Fruit fly (Drosophila melanogaster) whole organism, embryonic: ENCODE measurements around the gene MICU3.

Experiments used
- B-H2 ChIP-seq: fragments of 200-800 bp; sonication (Bioruptor generic); optimal IDR thresholded peaks from 2 replicates; lab custom pipeline; 2018; ENCODE audit warnings: missing biosample characterization, mild to moderate bottlenecking, missing genetic modification characterization
- Blimp-1 ChIP-seq: fragments of 200-800 bp; sonication (Bioruptor generic); optimal IDR thresholded peaks from 3 replicates; lab custom pipeline; 2018; ENCODE audit warnings: missing biosample characterization, missing genetic modification characterization, mild to moderate bottlenecking, moderate library complexity, missing genetic modification reagents
- CG10147 ChIP-seq: fragments of 200-800 bp; sonication (Bioruptor generic); optimal IDR thresholded peaks from 2 replicates; lab custom pipeline; 2019; ENCODE audit warnings: missing biosample characterization, mild to moderate bottlenecking, missing genetic modification characterization, moderate library complexity
- CG10321 ChIP-seq: fragments of 200-800 bp; sonication (Bioruptor generic); IDR thresholded peaks from 2 replicates; pipeline ENCODE4 v1.3.6; 2022; ENCODE audit warnings: missing biosample characterization, missing genetic modification characterization
- CG10979 ChIP-seq: fragments of 200-800 bp; sonication (Bioruptor generic); optimal IDR thresholded peaks from 2 replicates; lab custom pipeline; 2018; ENCODE audit warnings: missing biosample characterization, mild to moderate bottlenecking, missing genetic modification characterization, moderate library complexity
- CG12071 ChIP-seq: fragments of 200-800 bp; sonication (Bioruptor generic); optimal IDR thresholded peaks from 3 replicates; lab custom pipeline; 2018; ENCODE audit warnings: missing biosample characterization, mild to moderate bottlenecking, missing genetic modification characterization
- CG12155 ChIP-seq: fragments of 200-800 bp; sonication (Bioruptor generic); optimal IDR thresholded peaks from 3 replicates; lab custom pipeline; 2016; ENCODE audit warnings: missing biosample characterization, missing genetic modification characterization
- CG14050 ChIP-seq: fragments of 200-800 bp; sonication (Bioruptor generic); IDR thresholded peaks from 3 replicates; pipeline ENCODE4 v1.3.6; 2022; ENCODE audit warnings: missing biosample characterization, missing genetic modification characterization
- CG14710 ChIP-seq: fragments of 200-800 bp; sonication (Bioruptor generic); optimal IDR thresholded peaks from 3 replicates; lab custom pipeline; 2019; ENCODE audit warnings: missing biosample characterization, mild to moderate bottlenecking, missing genetic modification characterization, moderate library complexity
- CG15269 ChIP-seq: fragments of 200-800 bp; sonication (Bioruptor generic); optimal IDR thresholded peaks from 2 replicates; lab custom pipeline; 2018; ENCODE audit warnings: missing biosample characterization, mild to moderate bottlenecking, missing genetic modification characterization, moderate library complexity
- CG18262 ChIP-seq: fragments of 200-800 bp; optimal IDR thresholded peaks from 3 replicates; lab custom pipeline; 2019; ENCODE audit warnings: missing biosample characterization, mild to moderate bottlenecking, missing genetic modification characterization, moderate library complexity
- CG3065 ChIP-seq: fragments of 200-800 bp; sonication (Bioruptor generic); optimal IDR thresholded peaks from 2 replicates; lab custom pipeline; 2016; ENCODE audit warnings: missing biosample characterization, missing genetic modification characterization
- CG31224 ChIP-seq: fragments of 200-800 bp; sonication (Bioruptor generic); IDR thresholded peaks from 2 replicates; pipeline ENCODE4 v1.3.6; 2022; ENCODE audit warnings: missing biosample characterization, missing genetic modification characterization
- CG3163 ChIP-seq: fragments of 200-800 bp; sonication (Bioruptor generic); optimal IDR thresholded peaks from 3 replicates; lab custom pipeline; 2016; ENCODE audit warnings: missing biosample characterization, missing genetic modification characterization
- CG3407 ChIP-seq: fragments of 200-800 bp; sonication (Bioruptor generic); optimal IDR thresholded peaks from 2 replicates; lab custom pipeline; 2018; ENCODE audit warnings: missing biosample characterization, mild to moderate bottlenecking, missing genetic modification characterization
- CG42726 ChIP-seq: fragments of 200-800 bp; sonication (Bioruptor generic); IDR thresholded peaks from 2 replicates; pipeline ENCODE4 v1.3.6; 2022; ENCODE audit warnings: missing biosample characterization, missing genetic modification characterization; ENCODE audit not compliant: partially characterized antibody
- CG43689 ChIP-seq: fragments of 200-800 bp; sonication (Bioruptor generic); IDR thresholded peaks from 2 replicates; pipeline ENCODE4 v1.3.6; 2022; ENCODE audit warnings: missing biosample characterization, missing genetic modification characterization
- CG6683 ChIP-seq: fragments of 200-800 bp; sonication (Bioruptor generic); optimal IDR thresholded peaks from 2 replicates; lab custom pipeline; 2017; ENCODE audit warnings: missing biosample characterization, mild to moderate bottlenecking, missing genetic modification characterization, missing genetic modification reagents
- CG6765 ChIP-seq: fragments of 200-800 bp; sonication (Bioruptor generic); optimal IDR thresholded peaks from 3 replicates; lab custom pipeline; 2017; ENCODE audit warnings: missing biosample characterization, mild to moderate bottlenecking, missing genetic modification characterization
- CG8359 ChIP-seq: fragments of 200-800 bp; sonication (Bioruptor generic); optimal IDR thresholded peaks from 2 replicates; lab custom pipeline; 2017; ENCODE audit warnings: missing biosample characterization, mild to moderate bottlenecking, missing genetic modification characterization, borderline replicate concordance
- Doc3 ChIP-seq: fragments of 200-800 bp; sonication (Bioruptor generic); IDR thresholded peaks from 3 replicates; pipeline ENCODE4 v1.3.6; 2022; ENCODE audit warnings: missing biosample characterization, missing genetic modification characterization; ENCODE audit not compliant: partially characterized antibody
- Dref ChIP-seq: fragments of 200-800 bp; sonication (Bioruptor generic); IDR thresholded peaks from 2 replicates; pipeline ENCODE4 v1.3.6; 2022; ENCODE audit warnings: missing biosample characterization, missing genetic modification characterization
- Fer2 ChIP-seq: fragments of 200-800 bp; sonication (Bioruptor generic); optimal IDR thresholded peaks from 2 replicates; lab custom pipeline; 2018; ENCODE audit warnings: missing biosample characterization, mild to moderate bottlenecking, missing genetic modification characterization, moderate library complexity
- HLHmδ ChIP-seq: fragments of 200-800 bp; sonication (Bioruptor generic); optimal IDR thresholded peaks from 2 replicates; lab custom pipeline; 2018; ENCODE audit warnings: missing biosample characterization, mild to moderate bottlenecking, missing genetic modification characterization, moderate library complexity
- Hsf ChIP-seq: fragments of 200-800 bp; sonication (Bioruptor generic); optimal IDR thresholded peaks from 3 replicates; lab custom pipeline; 2016; ENCODE audit warnings: missing biosample characterization, missing genetic modification characterization
- Mad ChIP-seq: fragments of 200-800 bp; sonication (Bioruptor generic); optimal IDR thresholded peaks from 2 replicates; lab custom pipeline; 2016; ENCODE audit warnings: missing biosample characterization, missing genetic modification characterization
- NK7.1 ChIP-seq: fragments of 200-800 bp; sonication (Bioruptor generic); optimal IDR thresholded peaks from 3 replicates; lab custom pipeline; 2016; ENCODE audit warnings: missing biosample characterization, missing genetic modification characterization
- chif ChIP-seq, 2 experiments: fragments of 200-800 bp; sonication (Bioruptor generic); optimal IDR thresholded peaks; 3 replicates each; lab custom pipeline; 2016; ENCODE audit warnings: missing biosample characterization in 2 of 2, missing genetic modification characterization in 2 of 2
- crol ChIP-seq: fragments of 200-800 bp; sonication (Bioruptor generic); IDR thresholded peaks from 2 replicates; pipeline ENCODE4 v1.3.6; 2022; ENCODE audit warnings: missing biosample characterization, missing genetic modification characterization
- danr ChIP-seq: fragments of 200-800 bp; sonication (Bioruptor generic); IDR thresholded peaks from 2 replicates; pipeline ENCODE4 v1.3.6; 2022; ENCODE audit warnings: missing biosample characterization, missing genetic modification characterization
- dysf ChIP-seq: fragments of 200-800 bp; sonication (Bioruptor generic); IDR thresholded peaks from 3 replicates; pipeline ENCODE4 v1.3.6; 2022; ENCODE audit warnings: missing biosample characterization, missing genetic modification characterization
- eyg ChIP-seq: fragments of 200-800 bp; sonication (Bioruptor generic); optimal IDR thresholded peaks from 3 replicates; lab custom pipeline; 2016; ENCODE audit warnings: missing biosample characterization, missing genetic modification characterization
- ind ChIP-seq: fragments of 200-800 bp; sonication (Bioruptor generic); optimal IDR thresholded peaks from 3 replicates; lab custom pipeline; 2016; ENCODE audit warnings: missing biosample characterization, missing genetic modification characterization
- lilli ChIP-seq: fragments of 200-800 bp; sonication (Bioruptor generic); optimal IDR thresholded peaks from 3 replicates; lab custom pipeline; 2016; ENCODE audit warnings: missing biosample characterization, missing genetic modification characterization
- lov ChIP-seq, 2 experiments: fragments of 200-800 bp in 1 of 2; fragments of >200 bp in 1 of 2; sonication (Bioruptor generic) in 1 of 2; IDR thresholded peaks in 1 of 2; optimal IDR thresholded peaks in 1 of 2; 2 replicates in 1 of 2; 3 replicates in 1 of 2; pipeline versions ENCODE4 v1.3.6 to Lab custom; 2017 to 2022; ENCODE audit warnings: missing biosample characterization in 1 of 2, missing genetic modification characterization in 1 of 2
- nerfin-1 ChIP-seq: fragments of 200-800 bp; sonication (Bioruptor generic); optimal IDR thresholded peaks from 3 replicates; lab custom pipeline; 2019; ENCODE audit warnings: missing biosample characterization, mild to moderate bottlenecking, missing genetic modification characterization, moderate library complexity
- pan ChIP-seq, 4 experiments: fragments of >200 bp in 3 of 4; fragments of 200-800 bp in 1 of 4; sonication (Bioruptor generic) in 1 of 4; optimal IDR thresholded peaks in 3 of 4; IDR thresholded peaks in 1 of 4; 2 replicates each; pipeline versions ENCODE4 v1.3.6 to Lab custom; 2017 to 2022; ENCODE audit warnings: missing biosample characterization in 2 of 4, missing genetic modification characterization in 2 of 4, mixed read lengths in 1 of 4
- pfk ChIP-seq: fragments of 200-800 bp; sonication (Bioruptor generic); optimal IDR thresholded peaks from 2 replicates; lab custom pipeline; 2018; ENCODE audit warnings: missing biosample characterization, mild to moderate bottlenecking, missing genetic modification characterization, moderate library complexity
- pita ChIP-seq: fragments of 200-800 bp; sonication (Bioruptor generic); optimal IDR thresholded peaks from 2 replicates; lab custom pipeline; 2017; ENCODE audit warnings: missing biosample characterization, mild to moderate bottlenecking, missing genetic modification characterization
- sens ChIP-seq: fragments of 200-800 bp; sonication (Bioruptor generic); peaks from one replicate; lab custom pipeline; 2016; ENCODE audit warnings: missing biosample characterization, missing genetic modification characterization
- sisA ChIP-seq: fragments of 200-800 bp; sonication (Bioruptor generic); IDR thresholded peaks from 2 replicates; pipeline ENCODE4 v1.3.6; 2022; ENCODE audit warnings: missing biosample characterization, missing genetic modification characterization
- sug ChIP-seq: fragments of 200-800 bp; optimal IDR thresholded peaks from 2 replicates; lab custom pipeline; 2019; ENCODE audit warnings: missing biosample characterization, mild to moderate bottlenecking, missing genetic modification characterization, moderate library complexity
- tna ChIP-seq: fragments of 200-800 bp; sonication (Bioruptor generic); IDR thresholded peaks from 2 replicates; pipeline ENCODE4 v1.3.6; 2022; ENCODE audit warnings: missing biosample characterization, missing genetic modification characterization; ENCODE audit not compliant: partially characterized antibody
- trem ChIP-seq: fragments of 200-800 bp; optimal IDR thresholded peaks from 3 replicates; lab custom pipeline; 2019; ENCODE audit warnings: missing biosample characterization, mild to moderate bottlenecking, missing genetic modification characterization, moderate library complexity
- ttk ChIP-seq: fragments of 200-800 bp; sonication (Bioruptor generic); IDR thresholded peaks from 2 replicates; pipeline ENCODE4 v2.1.2; 2022; ENCODE audit warnings: missing biosample characterization, missing genetic modification characterization
- tx ChIP-seq: fragments of 200-800 bp; sonication (Bioruptor generic); optimal IDR thresholded peaks from 2 replicates; lab custom pipeline; 2016; ENCODE audit warnings: missing biosample characterization, missing genetic modification characterization
- usp ChIP-seq: fragments of >200 bp; optimal IDR thresholded peaks from 2 replicates; lab custom pipeline; 2017; ENCODE audit warnings: missing biosample characterization, missing genetic modification characterization
- vnd ChIP-seq: fragments of 200-800 bp; sonication (Bioruptor generic); IDR thresholded peaks from 3 replicates; pipeline ENCODE4 v1.3.6; 2022; ENCODE audit warnings: missing biosample characterization, missing genetic modification characterization; ENCODE audit not compliant: partially characterized antibody
- vvl ChIP-seq: fragments of 200-800 bp; sonication (Bioruptor generic); IDR thresholded peaks from 2 replicates; pipeline ENCODE4 v1.3.6; 2022; ENCODE audit warnings: missing biosample characterization, missing genetic modification characterization
- zf30C ChIP-seq: fragments of 200-800 bp; sonication (Bioruptor generic); optimal IDR thresholded peaks from 3 replicates; lab custom pipeline; 2018; ENCODE audit warnings: missing biosample characterization, mild to moderate bottlenecking, missing genetic modification characterization

The MICU3 gene

DNA sequence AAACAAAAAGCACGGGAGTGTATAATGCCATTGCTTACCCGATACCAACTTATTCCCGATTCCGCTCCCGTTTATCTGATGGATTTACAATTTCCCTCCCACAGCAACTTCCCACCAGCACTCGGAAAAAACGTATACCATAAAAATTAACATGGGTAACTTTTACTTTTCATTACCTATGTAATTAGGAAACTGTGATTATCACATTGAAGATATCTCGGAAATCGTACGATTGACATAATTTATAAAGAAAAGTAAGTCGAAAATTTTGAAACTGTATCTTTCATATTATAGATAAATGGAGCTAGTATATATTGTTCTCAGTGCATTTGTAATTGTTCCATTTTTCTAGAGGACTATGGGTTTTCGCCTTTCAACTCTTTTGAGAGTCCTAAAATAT is 45.4 kb upstream of the MICU3 start (continued):
- TF ChIP-seq eyg (GFP tag; lab: Kevin White, UChicago), result no peak
- no peak for TF ChIP-seq pita (GFP tag; lab: Kevin White, UChicago)
- no peak for TF ChIP-seq lov (optimal IDR thresholded peaks at IDR 0.05; lab: Kevin White, UChicago)
- TF ChIP-seq lov (GFP tag; IDR thresholded peaks at IDR 0.05; lab: Robert Waterston, UW), result no peak
- TF ChIP-seq CG43689 (GFP tag; lab: Robert Waterston, UW), result no peak
- no peak for TF ChIP-seq nerfin-1 (tag; lab: Kevin White, UChicago)
- no peak for TF ChIP-seq CG12071 (GFP tag; lab: Kevin White, UChicago)
- TF ChIP-seq usp (GFP tag; lab: Kevin White, UChicago), result no peak
- no peak for TF ChIP-seq B-H2 (GFP tag; lab: Kevin White, UChicago)
- no peak for TF ChIP-seq CG6683
- TF ChIP-seq Blimp-1, result peak; percentile 58
- no peak for TF ChIP-seq lilli (GFP tag; lab: Kevin White, UChicago)
- no peak for TF ChIP-seq zf30C (GFP tag; lab: Kevin White, UChicago)
- TF ChIP-seq CG6765, result no peak
- no peak for TF ChIP-seq CG3065 (GFP tag; lab: Kevin White, UChicago)
- TF ChIP-seq CG15269, result no peak
- TF ChIP-seq tna (GFP tag; lab: Robert Waterston, UW), result no peak
- no peak for TF ChIP-seq CG3163 (GFP tag; lab: Kevin White, UChicago)
- no peak for TF ChIP-seq ind (GFP tag; lab: Kevin White, UChicago)
- no peak for TF ChIP-seq sug (tag; lab: Kevin White, UChicago)
- no peak for TF ChIP-seq CG8359 (GFP tag; lab: Kevin White, UChicago)
- TF ChIP-seq trem (tag; lab: Kevin White, UChicago), result peak; percentile 17
- TF ChIP-seq CG10979 (tag; lab: Kevin White, UChicago), result peak; percentile 50
- no peak for TF ChIP-seq Fer2 (tag; lab: Kevin White, UChicago)
- peak; percentile 45 for TF ChIP-seq CG18262 (tag; lab: Kevin White, UChicago)

dm6 chr3R:19802508-19802907 is 44.6 kb upstream of the MICU3 start:
- TF ChIP-seq CG14710 (tag; lab: Kevin White, UChicago), result no peak
- peak; percentile 65 for TF ChIP-seq vnd (GFP tag; lab: Robert Waterston, UW)
- TF ChIP-seq CG10147, result no peak
- no peak for TF ChIP-seq danr (GFP tag; lab: Robert Waterston, UW)
- no peak for TF ChIP-seq Mad (GFP tag; lab: Kevin White, UChicago)
- TF ChIP-seq vvl (GFP tag; lab: Robert Waterston, UW), result peak; percentile 23; the same call in 1 of the 2 replicates
- TF ChIP-seq crol (GFP tag; lab: Robert Waterston, UW), result no peak
- TF ChIP-seq CG3407 (GFP tag; lab: Kevin White, UChicago), result no peak
- TF ChIP-seq ttk (GFP tag; lab: Robert Waterston, UW), result no peak
- no peak for TF ChIP-seq HLHmδ (GFP tag; lab: Kevin White, UChicago)
- TF ChIP-seq sisA, result no peak
- no peak for TF ChIP-seq tx
- no peak for TF ChIP-seq CG12155
- TF ChIP-seq dysf (GFP tag; lab: Robert Waterston, UW), result no peak
- no peak for TF ChIP-seq NK7.1 (GFP tag; lab: Kevin White, UChicago)
- TF ChIP-seq Doc3 (GFP tag; lab: Robert Waterston, UW), result 0 out of 3 replicates have a peak, but pooled peaks have one; percentile 25
- TF ChIP-seq chif (GFP tag; optimal IDR thresholded peaks at IDR 0.05; lab: Kevin White, UChicago), result no peak
- no peak for TF ChIP-seq Dref (GFP tag; lab: Robert Waterston, UW)
- TF ChIP-seq CG42726 (GFP tag; lab: Robert Waterston, UW), result peak; percentile 86; the same call in 1 of the 2 replicates
- 0 out of 2 replicates have a peak, but pooled peaks have one; percentile 20 for TF ChIP-seq CG10321
- no peak for TF ChIP-seq pfk (GFP tag; lab: Kevin White, UChicago)
- peak; percentile 73 for TF ChIP-seq sens (GFP tag; lab: Kevin White, UChicago)
- TF ChIP-seq Hsf (GFP tag; lab: Kevin White, UChicago), result no peak
- no peak for TF ChIP-seq CG31224 (GFP tag; lab: Robert Waterston, UW)
- TF ChIP-seq pan (optimal IDR thresholded peaks at IDR 0.05; lab: Kevin White, UChicago), result no peak
- no peak for TF ChIP-seq pan (GFP tag; optimal IDR thresholded peaks at IDR 0.05 in 1 of 2, IDR thresholded peaks at IDR 0.05 in 1 of 2)
- no peak for TF ChIP-seq CG14050
